Worm (Caenorhabditis elegans) whole organism, L4 larva: Measurements from ENCODE around the gene dpff-1.
A peak's percentile ranks its signal among the peaks of the same experiment; 100 is the strongest.

Source experiments
- D1046.2 ChIP-seq: fragments of 200-800 bp; sonication (Bioruptor generic); IDR thresholded peaks from 2 replicates; pipeline ENCODE4 v1.3.6; 2022; ENCODE audit warnings: missing genetic modification characterization, missing compliant biosample characterization
- F10B5.3 ChIP-seq: sonication (generic microtip); optimal IDR thresholded peaks from 2 replicates; lab custom pipeline; 2016; ENCODE audit warnings: mild to moderate bottlenecking, missing genetic modification characterization, missing compliant biosample characterization
- F44E2.7 ChIP-seq: fragments of 200-800 bp; sonication (Bioruptor generic); IDR thresholded peaks from 2 replicates; pipeline ENCODE4 v2.1.2; 2022; ENCODE audit warnings: missing genetic modification characterization, missing compliant biosample characterization
- F49E8.2 ChIP-seq: sonication (generic microtip); optimal IDR thresholded peaks from 2 replicates; lab custom pipeline; 2016; ENCODE audit warnings: missing compliant biosample characterization, mild to moderate bottlenecking, missing genetic modification characterization, borderline replicate concordance
- Y75B8A.6 ChIP-seq: fragments of 200-800 bp; sonication (Bioruptor generic); IDR thresholded peaks from 2 replicates; pipeline ENCODE4 v1.3.6; 2022; ENCODE audit warnings: missing genetic modification reagents, missing genetic modification characterization, missing compliant biosample characterization
- ZK337.2 ChIP-seq: fragments of 200-800 bp; sonication (Bioruptor generic); IDR thresholded peaks from 2 replicates; pipeline ENCODE4 v1.3.6; 2022; ENCODE audit warnings: missing genetic modification reagents, missing genetic modification characterization, missing compliant biosample characterization
- ZK546.5 ChIP-seq, 2 experiments: sonication (generic microtip); optimal IDR thresholded peaks; 2 replicates each; lab custom pipeline; 2017; ENCODE audit warnings: missing biosample characterization in 2 of 2, missing genetic modification characterization in 2 of 2
- aly-2 ChIP-seq: sonication (generic microtip); optimal IDR thresholded peaks from 2 replicates; lab custom pipeline; 2018; ENCODE audit warnings: missing biosample characterization, missing genetic modification characterization
- ama-1 ChIP-seq: fragments of 150-350 bp; optimal IDR thresholded peaks from 2 replicates; lab custom pipeline; 2014; ENCODE audit warnings: inconsistent platforms, mixed read lengths
- ceh-28 ChIP-seq: fragments of 150-350 bp; optimal IDR thresholded peaks from 2 replicates; lab custom pipeline; 2014; ENCODE audit warnings: missing biosample characterization, missing genetic modification reagents, missing genetic modification characterization
- ceh-44 ChIP-seq: fragments of 200-800 bp; sonication (Bioruptor generic); IDR thresholded peaks from 2 replicates; pipeline ENCODE4 v1.3.6; 2022; ENCODE audit warnings: missing genetic modification reagents, missing genetic modification characterization, missing compliant biosample characterization
- ceh-62 ChIP-seq: sonication (generic microtip); optimal IDR thresholded peaks from 2 replicates; lab custom pipeline; 2017; ENCODE audit warnings: missing biosample characterization, missing genetic modification characterization
- daf-12 ChIP-seq: fragments of 150-350 bp; optimal IDR thresholded peaks from 2 replicates; lab custom pipeline; 2014; ENCODE audit warnings: missing biosample characterization, missing genetic modification reagents, missing genetic modification characterization
- daf-16 ChIP-seq, 3 experiments: sonication (generic microtip); optimal IDR thresholded peaks; 2 replicates each; lab custom pipeline; 2016 to 2017; ENCODE audit warnings: missing genetic modification characterization in 3 of 3, missing genetic modification reagents in 3 of 3, mild to moderate bottlenecking in 2 of 3, missing compliant biosample characterization in 2 of 3, missing biosample characterization in 1 of 3, moderate library complexity in 1 of 3
- dmd-6 ChIP-seq: fragments of 200-800 bp; sonication (Bioruptor generic); IDR thresholded peaks from 2 replicates; pipeline ENCODE4 v1.3.6; 2022; ENCODE audit warnings: missing genetic modification reagents, missing genetic modification characterization, missing compliant biosample characterization
- dmd-8 ChIP-seq: fragments of 200-800 bp; sonication (Bioruptor generic); IDR thresholded peaks from 2 replicates; pipeline ENCODE4 v1.3.6; 2022; ENCODE audit warnings: missing genetic modification characterization, missing compliant biosample characterization
- dpl-1 ChIP-seq: fragments of 150-350 bp; optimal IDR thresholded peaks from 2 replicates; lab custom pipeline; 2014; ENCODE audit warnings: missing biosample characterization, missing genetic modification reagents, missing genetic modification characterization
- dve-1 ChIP-seq: sonication (generic microtip); optimal IDR thresholded peaks from 2 replicates; lab custom pipeline; 2017; ENCODE audit warnings: antibody characterized with exemption, mild to moderate bottlenecking, missing genetic modification characterization, missing compliant biosample characterization; ENCODE audit not compliant: insufficient read depth
- egl-43 ChIP-seq: fragments of 200-800 bp; sonication (Bioruptor generic); IDR thresholded peaks from 2 replicates; pipeline ENCODE4 v1.3.6; 2022; ENCODE audit warnings: missing genetic modification reagents, missing genetic modification characterization, missing compliant biosample characterization
- fkh-10 ChIP-seq: fragments of 150-350 bp; optimal IDR thresholded peaks from 2 replicates; lab custom pipeline; 2014; ENCODE audit warnings: missing biosample characterization, missing genetic modification reagents, missing genetic modification characterization
- fos-1 ChIP-seq: fragments of 150-350 bp; optimal IDR thresholded peaks from 2 replicates; lab custom pipeline; 2014; ENCODE audit warnings: missing biosample characterization, missing genetic modification characterization
- hif-1 ChIP-seq, 2 experiments: sonication (generic microtip); optimal IDR thresholded peaks; 2 replicates each; lab custom pipeline; 2016 to 2017; ENCODE audit warnings: missing compliant biosample characterization in 2 of 2, missing genetic modification characterization in 2 of 2, missing genetic modification reagents in 2 of 2, missing genotype in 2 of 2, mild to moderate bottlenecking in 1 of 2
- hlh-30 ChIP-seq: sonication (generic microtip); optimal IDR thresholded peaks from 2 replicates; lab custom pipeline; 2017; ENCODE audit warnings: antibody characterized with exemption, mild to moderate bottlenecking, missing genetic modification characterization, missing compliant biosample characterization; ENCODE audit not compliant: insufficient read depth
- hmg-1.1 ChIP-seq: fragments of 200-800 bp; sonication (Bioruptor generic); IDR thresholded peaks from 2 replicates; pipeline ENCODE4 v1.3.6; 2022; ENCODE audit warnings: missing genetic modification reagents, missing genetic modification characterization, missing compliant biosample characterization
- jun-1 ChIP-seq: fragments of 150-350 bp; optimal IDR thresholded peaks from 2 replicates; lab custom pipeline; 2014; ENCODE audit warnings: missing biosample characterization, missing genetic modification reagents, missing genetic modification characterization
- lin-15B ChIP-seq: fragments of 150-350 bp; sonication (generic microtip); optimal IDR thresholded peaks from 3 replicates; lab custom pipeline; 2014; ENCODE audit warnings: missing biosample characterization, missing genetic modification characterization
- lin-29 ChIP-seq: fragments of 200-800 bp; sonication (Bioruptor generic); IDR thresholded peaks from 2 replicates; pipeline ENCODE4 v1.3.6; 2022; ENCODE audit warnings: missing genetic modification reagents, missing genetic modification characterization, missing compliant biosample characterization
- madf-5 ChIP-seq, 2 experiments: fragments of 200-800 bp; sonication (Bioruptor generic); IDR thresholded peaks; 2 replicates each; pipeline ENCODE4 v1.3.6; 2022; ENCODE audit warnings: missing compliant biosample characterization in 2 of 2, missing genetic modification characterization in 2 of 2
- mdt-29 ChIP-seq: fragments of 200-800 bp; sonication (Bioruptor generic); IDR thresholded peaks from 2 replicates; pipeline ENCODE4 v1.3.6; 2022; ENCODE audit warnings: missing genetic modification reagents, missing genetic modification characterization, missing compliant biosample characterization
- mep-1 ChIP-seq: fragments of 150-350 bp; sonication (generic microtip); optimal IDR thresholded peaks from 3 replicates; lab custom pipeline; 2014; ENCODE audit warnings: missing biosample characterization, missing genetic modification characterization
- mes-2 ChIP-seq: sonication (generic microtip); optimal IDR thresholded peaks from 2 replicates; lab custom pipeline; 2016; ENCODE audit warnings: missing genotype, mild to moderate bottlenecking, missing genetic modification characterization, missing compliant biosample characterization; ENCODE audit not compliant: poor library complexity, severe bottlenecking
- nhr-10 ChIP-seq: fragments of 150-350 bp; optimal IDR thresholded peaks from 2 replicates; lab custom pipeline; 2014; ENCODE audit warnings: missing biosample characterization, missing genetic modification characterization
- nhr-102 ChIP-seq: sonication (generic microtip); optimal IDR thresholded peaks from 2 replicates; lab custom pipeline; 2016; ENCODE audit warnings: mild to moderate bottlenecking, missing genetic modification characterization, moderate library complexity, missing compliant biosample characterization
- nhr-111 ChIP-seq: fragments of 200-800 bp; sonication (Bioruptor generic); optimal IDR thresholded peaks from 2 replicates; lab custom pipeline; 2018; ENCODE audit warnings: mild to moderate bottlenecking, missing genetic modification characterization, missing compliant biosample characterization
- nhr-237 ChIP-seq: sonication (generic microtip); optimal IDR thresholded peaks from 2 replicates; lab custom pipeline; 2017; ENCODE audit warnings: missing biosample characterization, missing genetic modification characterization
- nhr-25 ChIP-seq: sonication (generic microtip); optimal IDR thresholded peaks from 2 replicates; lab custom pipeline; 2017; ENCODE audit warnings: missing genetic modification characterization, mild to moderate bottlenecking, missing compliant biosample characterization, antibody characterized with exemption, moderate library complexity, borderline replicate concordance; ENCODE audit not compliant: insufficient read depth
- nhr-28 ChIP-seq: fragments of 150-350 bp; optimal IDR thresholded peaks from 2 replicates; lab custom pipeline; 2014; ENCODE audit warnings: missing biosample characterization, missing genetic modification characterization
- nhr-42 ChIP-seq: fragments of 200-800 bp; sonication (Bioruptor generic); IDR thresholded peaks from 2 replicates; pipeline ENCODE4 v1.3.6; 2022; ENCODE audit warnings: missing genetic modification characterization, missing compliant biosample characterization
- nhr-48 ChIP-seq: sonication (generic microtip); optimal IDR thresholded peaks from 2 replicates; lab custom pipeline; 2016; ENCODE audit warnings: mild to moderate bottlenecking, missing genetic modification characterization, missing compliant biosample characterization
- sdz-12 ChIP-seq: fragments of 200-800 bp; sonication (Bioruptor generic); optimal IDR thresholded peaks from 2 replicates; lab custom pipeline; 2018; ENCODE audit warnings: mild to moderate bottlenecking, missing genetic modification characterization, missing compliant biosample characterization
- set-16 ChIP-seq: fragments of 200-800 bp; sonication (Bioruptor generic); IDR thresholded peaks from 2 replicates; pipeline ENCODE4 v1.3.6; 2022; ENCODE audit warnings: missing genetic modification reagents, missing genetic modification characterization, missing compliant biosample characterization
- spr-1 ChIP-seq: sonication (generic microtip); optimal IDR thresholded peaks from 2 replicates; lab custom pipeline; 2016; ENCODE audit warnings: mild to moderate bottlenecking, missing genetic modification characterization, missing compliant biosample characterization
- spr-3 ChIP-seq: fragments of 200-800 bp; sonication (Bioruptor generic); optimal IDR thresholded peaks from 2 replicates; lab custom pipeline; 2018; ENCODE audit warnings: mild to moderate bottlenecking, missing genetic modification characterization, missing compliant biosample characterization
- unc-62 ChIP-seq, 3 experiments: fragments of 150-350 bp in 1 of 3; sonication (generic microtip); optimal IDR thresholded peaks in 2 of 3; peaks in 1 of 3; 1 replicate in 1 of 3; 2 replicates in 2 of 3; lab custom pipeline; 2014 to 2017; ENCODE audit warnings: missing biosample characterization in 3 of 3, missing genetic modification characterization in 3 of 3, missing genetic modification reagents in 3 of 3, missing genotype in 1 of 3
- vab-7 ChIP-seq: fragments of 200-800 bp; sonication (Bioruptor generic); IDR thresholded peaks from 2 replicates; pipeline ENCODE4 v1.3.6; 2022; ENCODE audit warnings: missing genetic modification reagents, missing genetic modification characterization, missing compliant biosample characterization
- zfp-2 ChIP-seq: sonication (generic microtip); optimal IDR thresholded peaks from 2 replicates; lab custom pipeline; 2016; ENCODE audit warnings: mild to moderate bottlenecking, missing genetic modification characterization, missing compliant biosample characterization
- zip-11 ChIP-seq: fragments of 200-800 bp; sonication (Bioruptor generic); IDR thresholded peaks from 2 replicates; pipeline ENCODE4 v1.3.6; 2022; ENCODE audit warnings: missing genetic modification characterization, missing compliant biosample characterization
- zip-2 ChIP-seq: fragments of 150-350 bp; optimal IDR thresholded peaks from 2 replicates; lab custom pipeline; 2014; ENCODE audit warnings: missing biosample characterization, missing genetic modification characterization
- ztf-11 ChIP-seq: fragments of 150-350 bp; optimal IDR thresholded peaks from 2 replicates; lab custom pipeline; 2014; ENCODE audit warnings: missing biosample characterization, missing genetic modification characterization

Gene dpff-1

ce11 chrIII:5951589-5952378 is 45.6 kb upstream of the dpff-1 start (continued):
- TF ChIP-seq dmd-6 (GFP tag; lab: Robert Waterston, UW), result no peak
- no peak for TF ChIP-seq hif-1 (tag; optimal IDR thresholded peaks at IDR 0.05; lab: Kevin White, UChicago)
- no peak for TF ChIP-seq lin-15B (tag; lab: Kevin White, UChicago)
- no peak for TF ChIP-seq madf-5 (GFP tag; IDR thresholded peaks at IDR 0.05; lab: Robert Waterston, UW)
- TF ChIP-seq ZK337.2 (GFP tag; lab: Robert Waterston, UW), result no peak
- TF ChIP-seq mdt-29 (GFP tag; lab: Robert Waterston, UW), result no peak
- TF ChIP-seq sdz-12 (GFP tag; lab: Kevin White, UChicago), result no peak
- TF ChIP-seq jun-1 (tag; lab: Kevin White, UChicago), result no peak
- no peak for TF ChIP-seq spr-1 (tag; lab: Kevin White, UChicago)
- TF ChIP-seq spr-3 (GFP tag; lab: Kevin White, UChicago), result no peak
- TF ChIP-seq nhr-102, result no peak
- TF ChIP-seq egl-43 (GFP tag; lab: Robert Waterston, UW), result no peak
- TF ChIP-seq nhr-42 (GFP tag; lab: Robert Waterston, UW), result peak; percentile 28; the same call in 1 of the 2 replicates
- no peak for TF ChIP-seq Y75B8A.6 (GFP tag; lab: Robert Waterston, UW)
- peak in 1 of 2 experiments; percentile 68 for TF ChIP-seq unc-62 (GFP tag; optimal IDR thresholded peaks at IDR 0.05 in 1 of 2; lab: Kevin White, UChicago)
- no peak for TF ChIP-seq unc-62 (tag; optimal IDR thresholded peaks at IDR 0.05; lab: Kevin White, UChicago)
- no peak for TF ChIP-seq zfp-2 (tag; lab: Kevin White, UChicago)
- no peak for TF ChIP-seq F44E2.7 (GFP tag; lab: Robert Waterston, UW)
- TF ChIP-seq vab-7 (GFP tag; lab: Robert Waterston, UW), result no peak
- TF ChIP-seq fkh-10, result no peak
- no peak for TF ChIP-seq ceh-62 (tag; lab: Kevin White, UChicago)
- TF ChIP-seq fos-1, result no peak
- TF ChIP-seq nhr-48 (tag; lab: Kevin White, UChicago), result no peak
- TF ChIP-seq lin-29 (GFP tag; lab: Robert Waterston, UW), result no peak
- TF ChIP-seq daf-16 (GFP tag; optimal IDR thresholded peaks at IDR 0.05; lab: Kevin White, UChicago), result no peak
- TF ChIP-seq daf-16 (tag; optimal IDR thresholded peaks at IDR 0.05; lab: Kevin White, UChicago), result no peak
- peak; percentile 15 for TF ChIP-seq mep-1 (tag; lab: Kevin White, UChicago)
- no peak for TF ChIP-seq daf-12
- no peak for TF ChIP-seq hmg-1.1 (GFP tag; lab: Robert Waterston, UW)
- TF ChIP-seq dmd-8 (GFP tag; lab: Robert Waterston, UW), result no peak
- TF ChIP-seq ceh-44 (GFP tag; lab: Robert Waterston, UW), result no peak
- TF ChIP-seq hlh-30 (tag; lab: Kevin White, UChicago), result peak; percentile 88
- no peak for TF ChIP-seq F10B5.3 (tag; lab: Kevin White, UChicago)
- TF ChIP-seq zip-11 (GFP tag; lab: Robert Waterston, UW), result no peak
- no peak for TF ChIP-seq dve-1 (tag; lab: Kevin White, UChicago)
- no peak for TF ChIP-seq ceh-28 (tag; lab: Kevin White, UChicago)
- no peak for TF ChIP-seq nhr-28
- TF ChIP-seq mes-2 (tag; lab: Kevin White, UChicago), result no peak
- TF ChIP-seq dpl-1 (GFP tag; lab: Kevin White, UChicago), result no peak
- no peak for TF ChIP-seq ztf-11 (tag; lab: Kevin White, UChicago)
- TF ChIP-seq D1046.2 (GFP tag; lab: Robert Waterston, UW), result no peak
- TF ChIP-seq nhr-25, result peak; percentile 12
- no peak for TF ChIP-seq nhr-237
- TF ChIP-seq zip-2 (tag; lab: Kevin White, UChicago), result no peak
- no peak for TF ChIP-seq ama-1 (lab: Kevin White, UChicago)
- no peak for TF ChIP-seq ZK546.5 (tag; optimal IDR thresholded peaks at IDR 0.05; lab: Kevin White, UChicago)
- no peak for TF ChIP-seq nhr-111
- TF ChIP-seq nhr-10, result peak; percentile 25
- no peak for TF ChIP-seq set-16 (GFP tag; lab: Robert Waterston, UW)
- no peak for TF ChIP-seq F49E8.2 (tag; lab: Kevin White, UChicago)
- no peak for TF ChIP-seq aly-2 (tag; lab: Kevin White, UChicago)
